Fruit fly (Drosophila melanogaster) whole organism, pupa: ENCODE results near the gene CG5078.
"Not testable (repeated sequence)": the region's sequence is repeated elsewhere in the genome, so short reads cannot be mapped to it uniquely, and the experiment has no call there.

ENCODE experiments used
- CG10348 ChIP-seq: fragments of 200-800 bp; sonication (Bioruptor generic); IDR thresholded peaks from 2 replicates; pipeline ENCODE4 v1.3.6; 2022; ENCODE audit warnings: missing biosample characterization, missing genetic modification characterization
- CG12605 ChIP-seq: fragments of 200-800 bp; sonication (Bioruptor generic); IDR thresholded peaks from 2 replicates; pipeline ENCODE4 v1.3.6; 2022; ENCODE audit warnings: missing biosample characterization, missing genetic modification characterization
- CG13204 ChIP-seq: fragments of 200-800 bp; sonication (Bioruptor generic); optimal IDR thresholded peaks from 2 replicates; lab custom pipeline; 2018; ENCODE audit warnings: missing biosample characterization, mild to moderate bottlenecking, missing genetic modification characterization, moderate library complexity
- CG14655 ChIP-seq: fragments of 200-800 bp; sonication (Bioruptor generic); optimal IDR thresholded peaks from 3 replicates; lab custom pipeline; 2017; ENCODE audit warnings: mild to moderate bottlenecking, missing biosample characterization, missing genetic modification reagents, missing genetic modification characterization
- CG15710 ChIP-seq: fragments of 200-800 bp; sonication (Bioruptor generic); optimal IDR thresholded peaks from 2 replicates; lab custom pipeline; 2018; ENCODE audit warnings: missing biosample characterization, mild to moderate bottlenecking, missing genetic modification characterization, moderate library complexity
- CG17806 ChIP-seq: fragments of 200-800 bp; sonication (Bioruptor generic); optimal IDR thresholded peaks from 2 replicates; lab custom pipeline; 2018; ENCODE audit warnings: missing biosample characterization, mild to moderate bottlenecking, missing genetic modification characterization, moderate library complexity
- CG32121 ChIP-seq: fragments of 200-800 bp; sonication (Bioruptor generic); IDR thresholded peaks from 2 replicates; pipeline ENCODE4 v1.3.6; 2022; ENCODE audit warnings: missing biosample characterization, missing genetic modification characterization
- CG34367 ChIP-seq: fragments of 200-800 bp; sonication (Bioruptor generic); optimal IDR thresholded peaks from 2 replicates; lab custom pipeline; 2018; ENCODE audit warnings: missing biosample characterization, mild to moderate bottlenecking, missing genetic modification characterization
- CG4496 ChIP-seq: fragments of 200-800 bp; sonication (Bioruptor generic); IDR thresholded peaks from 3 replicates; pipeline ENCODE4 v1.3.6; 2022; ENCODE audit warnings: missing biosample characterization, missing genetic modification characterization
- CG8159 ChIP-seq: fragments of 200-800 bp; sonication (Bioruptor generic); optimal IDR thresholded peaks from 3 replicates; lab custom pipeline; 2018; ENCODE audit warnings: missing biosample characterization, mild to moderate bottlenecking, missing genetic modification characterization, moderate library complexity
- CG8301 ChIP-seq: fragments of 200-800 bp; sonication (Bioruptor generic); optimal IDR thresholded peaks from 2 replicates; lab custom pipeline; 2018; ENCODE audit warnings: missing biosample characterization, mild to moderate bottlenecking, missing genetic modification characterization
- CG9948 ChIP-seq: fragments of 200-800 bp; sonication (Bioruptor generic); optimal IDR thresholded peaks from 2 replicates; lab custom pipeline; 2018; ENCODE audit warnings: missing biosample characterization, mild to moderate bottlenecking, missing genetic modification characterization, moderate library complexity
- D1 ChIP-seq: fragments of 200-800 bp; sonication (Bioruptor generic); optimal IDR thresholded peaks from 2 replicates; lab custom pipeline; 2018; ENCODE audit warnings: missing biosample characterization, mild to moderate bottlenecking, missing genetic modification characterization, moderate library complexity
- EcR ChIP-seq: fragments of 200-800 bp; sonication (Bioruptor generic); optimal IDR thresholded peaks from 3 replicates; lab custom pipeline; 2019; ENCODE audit warnings: missing biosample characterization, missing genetic modification characterization, mild to moderate bottlenecking, moderate library complexity, missing genetic modification reagents
- Ets98B ChIP-seq: fragments of 200-800 bp; sonication (Bioruptor generic); IDR thresholded peaks from 2 replicates; pipeline ENCODE4 v1.3.6; 2022; ENCODE audit warnings: missing biosample characterization, missing genetic modification characterization
- Pif1A ChIP-seq: fragments of 200-800 bp; sonication (Bioruptor generic); optimal IDR thresholded peaks from 3 replicates; lab custom pipeline; 2016; ENCODE audit warnings: missing biosample characterization, missing genetic modification characterization
- Pif1B ChIP-seq: fragments of 200-800 bp; sonication (Bioruptor generic); optimal IDR thresholded peaks from 3 replicates; lab custom pipeline; 2016; ENCODE audit warnings: missing biosample characterization, missing genetic modification characterization
- Snoo ChIP-seq: fragments of 200-800 bp; sonication (Bioruptor generic); optimal IDR thresholded peaks from 3 replicates; lab custom pipeline; 2017; ENCODE audit warnings: missing biosample characterization, mild to moderate bottlenecking, missing genetic modification characterization, inconsistent platforms
- fd96Ca ChIP-seq: fragments of 200-800 bp; sonication (Bioruptor generic); IDR thresholded peaks from 3 replicates; pipeline ENCODE4 v1.3.6; 2022; ENCODE audit warnings: missing biosample characterization, missing genetic modification characterization
- gl ChIP-seq: fragments of 200-800 bp; sonication (Bioruptor generic); optimal IDR thresholded peaks from 2 replicates; lab custom pipeline; 2018; ENCODE audit warnings: missing biosample characterization, mild to moderate bottlenecking, missing genetic modification characterization
- rn ChIP-seq: fragments of 200-800 bp; sonication (Bioruptor generic); IDR thresholded peaks from 2 replicates; pipeline ENCODE4 v1.3.6; 2022; ENCODE audit warnings: missing biosample characterization, missing genetic modification characterization

CG5078 gene

dm6 chr3L:20503886-20504285 lies 1.9 kb upstream of the CG5078 start, which contains the start of gene CG17637:
Gene CG17637, plus strand, starts transcription at chr3L:20504186.
- TF ChIP-seq gl; EcR; CG13204 (GFP tag; lab: Kevin White, UChicago): not testable (repeated sequence)

DNA sequence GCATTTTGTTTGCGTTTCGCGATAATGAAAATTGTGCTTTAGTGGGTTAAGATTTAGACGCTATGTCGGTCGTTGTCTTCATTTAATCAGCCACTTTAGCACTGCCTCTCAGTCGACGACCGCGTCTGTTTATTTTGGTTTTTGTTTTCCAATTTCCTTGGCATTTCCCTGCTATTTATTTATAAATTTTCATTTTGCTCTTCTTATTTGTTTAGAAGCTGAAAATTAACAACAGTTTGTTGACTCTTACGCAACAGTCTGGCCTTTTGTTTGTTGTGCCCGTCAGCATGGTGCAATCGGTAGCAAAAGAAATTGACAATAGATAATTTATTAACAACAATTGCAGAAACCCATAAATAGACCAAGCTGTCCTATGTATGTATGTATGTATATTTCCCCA lies 1.7 kb downstream of the CG5078 start:
- TF ChIP-seq Pif1A (GFP tag; lab: Kevin White, UChicago) (no peak), CG15710 (no peak), Ets98B (peak; percentile 7; the same call in 1 of the 2 replicates), rn (GFP tag; lab: Robert Waterston, UW) (no peak), CG8159 (no peak)
- TF ChIP-seq, all 21 proteins: peak for 1

DNA sequence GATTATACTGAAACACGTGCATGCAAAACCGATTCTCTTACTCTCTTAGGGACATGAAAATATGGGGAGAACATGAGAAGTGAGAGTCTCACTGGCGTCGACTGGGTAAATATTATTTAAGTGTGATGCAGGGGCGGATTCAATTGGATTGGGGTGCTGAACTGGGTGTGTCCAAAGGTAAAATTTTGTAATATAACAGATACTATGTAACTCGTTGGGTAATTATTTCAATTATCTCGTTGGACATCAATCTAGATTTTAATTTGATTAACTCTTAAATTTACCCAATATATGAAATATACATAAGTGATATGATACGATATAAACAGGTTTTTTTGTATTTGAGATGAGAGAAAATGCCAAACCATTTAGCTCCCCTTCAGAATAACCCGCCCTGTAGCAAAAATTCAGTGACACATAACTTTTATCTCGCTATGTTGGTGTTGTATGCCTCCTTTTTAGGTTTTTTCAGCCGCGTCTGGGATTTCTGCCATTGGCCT lies 2.4 kb downstream of the CG5078 start:
- peak; percentile 89 for TF ChIP-seq CG17806 (tag; lab: Kevin White, UChicago)
- TF ChIP-seq CG12605, result peak; percentile 65
- peak; percentile 90 for TF ChIP-seq fd96Ca (GFP tag; lab: Robert Waterston, UW)
- peak; percentile 87 for TF ChIP-seq Pif1B (GFP tag; lab: Kevin White, UChicago)
- TF ChIP-seq CG13204 (GFP tag; lab: Kevin White, UChicago), result no peak
- peak; percentile 82 for TF ChIP-seq CG34367 (tag; lab: Kevin White, UChicago)
- TF ChIP-seq D1 (tag; lab: Kevin White, UChicago), result peak; percentile 78
- peak; percentile 89 for TF ChIP-seq CG14655 (GFP tag; lab: Kevin White, UChicago)
- peak; percentile 83 for TF ChIP-seq CG8301 (tag; lab: Kevin White, UChicago)
- TF ChIP-seq CG10348 (GFP tag; lab: Robert Waterston, UW), result peak; percentile 61
- peak; percentile 89; the same call in 2 of the 3 replicates for TF ChIP-seq CG4496 (GFP tag; lab: Robert Waterston, UW)
- peak; percentile 93 for TF ChIP-seq CG8159
- peak; percentile 39; the same call in 1 of the 2 replicates for TF ChIP-seq rn (GFP tag; lab: Robert Waterston, UW)
- peak; percentile 88 for TF ChIP-seq Snoo (tag; lab: Kevin White, UChicago)
- peak; percentile 87 for TF ChIP-seq CG9948
- TF ChIP-seq CG32121 (GFP tag; lab: Robert Waterston, UW), result peak; percentile 88
- TF ChIP-seq CG15710, result peak; percentile 91
- TF ChIP-seq gl, result peak; percentile 75
- peak; percentile 89 for TF ChIP-seq Ets98B
- TF ChIP-seq Pif1A (GFP tag; lab: Kevin White, UChicago), result peak; percentile 91
- TF ChIP-seq EcR, result peak; percentile 59

dm6 chr3L:20509121-20509934 lies 3.5 kb downstream of the CG5078 start:
- TF ChIP-seq fd96Ca (GFP tag; lab: Robert Waterston, UW) (0 out of 3 replicates have a peak, but pooled peaks have one; percentile 19), CG15710 (peak; percentile 77), Pif1B (GFP tag; lab: Kevin White, UChicago) (peak; percentile 74), rn (GFP tag; lab: Robert Waterston, UW) (no peak), Pif1A (GFP tag; lab: Kevin White, UChicago) (peak; percentile 77), Ets98B (peak; percentile 44; the same call in 1 of the 2 replicates), Snoo (tag; lab: Kevin White, UChicago) (peak; percentile 74), D1 (tag; lab: Kevin White, UChicago) (peak; percentile 63), CG10348 (GFP tag; lab: Robert Waterston, UW) (no peak), EcR (peak; percentile 1), CG8159 (peak; percentile 85), CG13204 (GFP tag; lab: Kevin White, UChicago) (peak; percentile 45), CG32121 (GFP tag; lab: Robert Waterston, UW) (no peak), CG17806 (tag; lab: Kevin White, UChicago) (peak; percentile 65), gl (no peak), CG14655 (GFP tag; lab: Kevin White, UChicago) (peak; percentile 90), CG8301 (tag; lab: Kevin White, UChicago) (peak; percentile 81), CG12605 (no peak), CG4496 (GFP tag; lab: Robert Waterston, UW) (no peak), CG9948 (peak; percentile 76), CG34367 (tag; lab: Kevin White, UChicago) (peak; percentile 63)

DNA sequence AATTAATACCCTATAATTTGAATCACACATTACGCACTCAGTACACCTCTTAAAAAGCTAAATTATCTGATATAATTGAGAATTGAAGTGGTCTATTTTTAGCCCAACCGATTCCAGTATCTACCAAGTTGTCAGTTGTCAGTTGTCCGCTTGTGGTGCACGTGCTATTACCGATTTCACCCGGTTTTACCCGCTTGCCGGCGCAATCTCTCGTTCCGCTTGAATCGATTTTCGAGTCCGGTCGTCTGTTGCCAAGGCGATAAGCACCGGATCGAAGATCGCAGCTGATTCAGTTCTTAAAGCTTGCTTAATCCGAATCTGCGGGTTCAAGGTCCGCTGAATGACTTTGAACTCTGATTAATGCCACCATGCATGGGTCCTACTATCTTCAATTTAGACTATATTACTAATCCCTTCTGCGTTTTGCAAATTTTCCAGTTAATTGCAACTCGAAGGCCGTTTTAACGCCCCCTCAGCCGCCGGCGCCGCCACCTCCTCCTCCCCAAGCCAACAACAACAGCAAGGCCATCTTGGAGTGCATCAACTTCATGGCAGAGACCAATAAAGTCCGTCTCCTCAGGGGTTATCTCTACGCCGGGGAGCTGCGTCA lies 5.8 kb downstream of the CG5078 start:
- no peak for TF ChIP-seq Snoo (tag; lab: Kevin White, UChicago)
- TF ChIP-seq CG13204 (GFP tag; lab: Kevin White, UChicago), result peak; percentile 20
- peak; percentile 86 for TF ChIP-seq EcR

DNA sequence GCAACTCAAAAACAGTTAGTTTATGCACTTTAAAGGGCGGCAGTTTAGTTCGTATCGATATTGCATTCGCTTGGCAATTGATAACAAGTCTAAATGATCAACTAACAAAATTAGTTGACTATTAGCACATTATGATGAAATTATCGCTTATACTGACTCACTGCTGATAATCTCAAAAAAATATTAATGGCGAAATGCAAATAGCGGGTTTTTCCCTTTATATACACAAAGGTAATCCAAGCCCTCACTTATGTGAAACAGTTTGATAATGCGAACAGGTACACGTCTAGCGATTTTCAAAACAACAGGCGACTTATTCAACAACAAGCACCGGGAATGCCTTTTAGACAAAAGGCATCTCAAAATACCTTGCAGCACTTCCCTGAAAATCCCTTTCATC lies 8.3 kb downstream of the CG5078 start:
- TF ChIP-seq D1 (tag; lab: Kevin White, UChicago) (no peak), Pif1B (GFP tag; lab: Kevin White, UChicago) (no peak), CG10348 (GFP tag; lab: Robert Waterston, UW) (no peak), CG9948 (no peak), CG4496 (GFP tag; lab: Robert Waterston, UW) (no peak), CG32121 (GFP tag; lab: Robert Waterston, UW) (no peak), Pif1A (GFP tag; lab: Kevin White, UChicago) (no peak), CG17806 (tag; lab: Kevin White, UChicago) (no peak), CG15710 (no peak), CG34367 (tag; lab: Kevin White, UChicago) (no peak), CG8159 (no peak), fd96Ca (GFP tag; lab: Robert Waterston, UW) (no peak), gl (no peak), CG13204 (GFP tag; lab: Kevin White, UChicago) (no peak), CG14655 (GFP tag; lab: Kevin White, UChicago) (no peak), Snoo (tag; lab: Kevin White, UChicago) (no peak)
